Fruit fly (Drosophila melanogaster): ENCODE data around the gene CG6769.
A peak's percentile ranks its signal among the peaks of the same experiment; 100 is the strongest.

The CG6769 gene

dm6 chrX:17881138-17882121, 20.6 kb downstream of the CG6769 start (continued):
- no peak for TF ChIP-seq pzg (GFP tag; optimal IDR thresholded peaks at IDR 0.05)
- no peak for TF ChIP-seq CG12236 (GFP tag; optimal IDR thresholded peaks at IDR 0.05)
- TF ChIP-seq GATAe (GFP tag; conservative IDR thresholded peaks at IDR 0.05), result no peak
- no peak for TF ChIP-seq org-1 (GFP tag; optimal IDR thresholded peaks at IDR 0.05)
- no peak for TF ChIP-seq bowl (GFP tag; IDR thresholded peaks at IDR 0.05)
- peak; percentile 70 for TF ChIP-seq al (GFP tag; IDR thresholded peaks at IDR 0.05)
- peak; percentile 69 for TF ChIP-seq CG7839 (tag; optimal IDR thresholded peaks at IDR 0.05)
- no peak for TF ChIP-seq CG8359 (GFP tag; optimal IDR thresholded peaks at IDR 0.05; ENCODE audit: borderline replicate concordance)
- peak; percentile 51 for TF ChIP-seq NfI (GFP tag; optimal IDR thresholded peaks at IDR 0.05)
- TF ChIP-seq wek (GFP tag; optimal IDR thresholded peaks at IDR 0.05), result no peak
- peak; percentile 9 for TF ChIP-seq Camta (GFP tag; optimal IDR thresholded peaks at IDR 0.05)
- no peak for TF ChIP-seq CG9797 (GFP tag; optimal IDR thresholded peaks at IDR 0.05)
- peak; percentile 31 to 39 for TF ChIP-seq Pdp1 (GFP tag; optimal IDR thresholded peaks at IDR 0.05)
- peak; percentile 39; the same call in 1 of the 2 replicates for TF ChIP-seq Rx (GFP tag; IDR thresholded peaks at IDR 0.05)
- no peak for TF ChIP-seq CG14710 (tag; optimal IDR thresholded peaks at IDR 0.05)
- no peak; the same call in 1 of the 2 replicates for TF ChIP-seq sisA (GFP tag; IDR thresholded peaks at IDR 0.05)
- no peak for TF ChIP-seq CG6791 (GFP tag; IDR thresholded peaks at IDR 0.05; ENCODE audit: partially characterized antibody)
- peak; percentile 38; the same call in 1 of the 3 replicates for TF ChIP-seq B-H1 (GFP tag; IDR thresholded peaks at IDR 0.05)
- peak; percentile 37; the same call in 1 of the 2 replicates for TF ChIP-seq MBD-R2 (GFP tag; IDR thresholded peaks at IDR 0.05)
- TF ChIP-seq sob (GFP tag; IDR thresholded peaks at IDR 0.05), result peak; percentile 41; the same call in 1 of the 2 replicates
- no peak for TF ChIP-seq croc (GFP tag; conservative IDR thresholded peaks at IDR 0.05)
- no peak for TF ChIP-seq CG6683 (GFP tag; optimal IDR thresholded peaks at IDR 0.05)
- no peak for TF ChIP-seq mirr (GFP tag; optimal IDR thresholded peaks at IDR 0.05)
- peak; percentile 34 for TF ChIP-seq CG9876 (GFP tag; optimal IDR thresholded peaks at IDR 0.05)
- TF ChIP-seq fd3F (GFP tag; optimal IDR thresholded peaks at IDR 0.05), result peak; percentile 45
- TF ChIP-seq cato (GFP tag; optimal IDR thresholded peaks at IDR 0.05; ENCODE audit: borderline replicate concordance), result no peak
- TF ChIP-seq pros (GFP tag; optimal IDR thresholded peaks at IDR 0.05), result no peak
- no peak for TF ChIP-seq Spps (tag; optimal IDR thresholded peaks at IDR 0.05)
- no peak for TF ChIP-seq Atf3 (GFP tag; optimal IDR thresholded peaks at IDR 0.05)
- peak; percentile 72 for TF ChIP-seq CG7786 (GFP tag; optimal IDR thresholded peaks at IDR 0.05)
- no peak for TF ChIP-seq bigmax (GFP tag; optimal IDR thresholded peaks at IDR 0.05)
- no peak for TF ChIP-seq CG7271 (tag; optimal IDR thresholded peaks at IDR 0.05)
- TF ChIP-seq sim (GFP tag; IDR thresholded peaks at IDR 0.05), result no peak
- TF ChIP-seq CG2199 (GFP tag; IDR thresholded peaks at IDR 0.05), result no peak
- no peak for TF ChIP-seq CG30020 (tag; optimal IDR thresholded peaks at IDR 0.05)
- TF ChIP-seq Ravus (GFP tag; IDR thresholded peaks at IDR 0.05), result no peak
- TF ChIP-seq Hmr (GFP tag; optimal IDR thresholded peaks at IDR 0.05), result peak; percentile 43
- TF ChIP-seq disco-r (GFP tag; optimal IDR thresholded peaks at IDR 0.05), result no peak
- no peak for TF ChIP-seq hth (optimal IDR thresholded peaks at IDR 0.05)
- TF ChIP-seq CG10565 (GFP tag; optimal IDR thresholded peaks at IDR 0.05), result no peak
- no peak for TF ChIP-seq CG11696 (GFP tag; IDR thresholded peaks at IDR 0.05)
- peak; percentile 8 for TF ChIP-seq ewg (GFP tag; optimal IDR thresholded peaks at IDR 0.05)
- TF ChIP-seq ham (GFP tag; IDR thresholded peaks at IDR 0.05), result 0 out of 2 replicates have a peak, but pooled peaks have one; percentile 38
- no peak for TF ChIP-seq CG10267 (tag; optimal IDR thresholded peaks at IDR 0.05)
- peak; percentile 76 for TF ChIP-seq lab (GFP tag; optimal IDR thresholded peaks at IDR 0.05)
- no peak for TF ChIP-seq CG15696 (tag; optimal IDR thresholded peaks at IDR 0.05)
- no peak for TF ChIP-seq CG10431 (GFP tag; optimal IDR thresholded peaks at IDR 0.05)
- TF ChIP-seq Gug (GFP tag; IDR thresholded peaks at IDR 0.05), result peak; percentile 66; the same call in 3 of the 4 replicates

All from whole organism, embryonic.